Fruit fly (Drosophila melanogaster) whole organism, pupa: ENCODE measurements around the gene CG13055.

Source experiments
- CG13204 ChIP-seq: fragments of 200-800 bp; sonication (Bioruptor generic); optimal IDR thresholded peaks from 2 replicates; lab custom pipeline; 2018; ENCODE audit warnings: missing biosample characterization, mild to moderate bottlenecking, missing genetic modification characterization, moderate library complexity
- CG14655 ChIP-seq: fragments of 200-800 bp; sonication (Bioruptor generic); optimal IDR thresholded peaks from 3 replicates; lab custom pipeline; 2017; ENCODE audit warnings: mild to moderate bottlenecking, missing biosample characterization, missing genetic modification reagents, missing genetic modification characterization
- CG17806 ChIP-seq: fragments of 200-800 bp; sonication (Bioruptor generic); optimal IDR thresholded peaks from 2 replicates; lab custom pipeline; 2018; ENCODE audit warnings: missing biosample characterization, mild to moderate bottlenecking, missing genetic modification characterization, moderate library complexity
- CG32121 ChIP-seq: fragments of 200-800 bp; sonication (Bioruptor generic); IDR thresholded peaks from 2 replicates; pipeline ENCODE4 v1.3.6; 2022; ENCODE audit warnings: missing biosample characterization, missing genetic modification characterization
- CG34367 ChIP-seq: fragments of 200-800 bp; sonication (Bioruptor generic); optimal IDR thresholded peaks from 2 replicates; lab custom pipeline; 2018; ENCODE audit warnings: missing biosample characterization, mild to moderate bottlenecking, missing genetic modification characterization
- CG8301 ChIP-seq: fragments of 200-800 bp; sonication (Bioruptor generic); optimal IDR thresholded peaks from 2 replicates; lab custom pipeline; 2018; ENCODE audit warnings: missing biosample characterization, mild to moderate bottlenecking, missing genetic modification characterization
- Pif1A ChIP-seq: fragments of 200-800 bp; sonication (Bioruptor generic); optimal IDR thresholded peaks from 3 replicates; lab custom pipeline; 2016; ENCODE audit warnings: missing biosample characterization, missing genetic modification characterization

DNA sequence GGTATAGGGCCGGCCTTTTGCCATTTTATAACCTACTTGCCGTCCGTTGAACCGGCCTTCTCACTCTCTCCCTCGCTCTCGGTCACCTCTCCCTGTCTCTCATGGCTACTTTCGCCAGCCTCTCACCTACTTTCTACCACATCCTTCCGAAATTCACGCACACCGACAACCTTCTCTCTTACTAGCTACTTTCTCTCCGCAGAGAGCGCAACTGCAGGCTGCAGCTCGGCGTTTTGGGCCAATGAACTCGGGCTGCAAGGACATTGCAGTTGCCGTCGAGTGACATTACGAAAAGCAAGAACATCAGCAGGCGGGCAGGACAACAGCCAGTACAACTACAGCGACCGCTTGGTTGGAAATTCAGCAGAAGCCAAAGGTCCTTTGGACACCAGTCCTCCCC, 10.9 kb downstream of the CG13055 start:
- TF ChIP-seq Pif1A (GFP tag; lab: Kevin White, UChicago) = no peak
- no peak for TF ChIP-seq CG32121
- no peak for TF ChIP-seq CG8301
- no peak for TF ChIP-seq CG13204 (GFP tag; lab: Kevin White, UChicago)
- no peak for TF ChIP-seq CG17806
- TF ChIP-seq CG14655 (GFP tag; lab: Kevin White, UChicago) = no peak
- TF ChIP-seq CG34367 (tag; lab: Kevin White, UChicago) = no peak
